Fruit fly (Drosophila melanogaster) whole organism, larva: ENCODE data around the gene Abl.

Source experiments
- noc ChIP-seq: fragments of 200-800 bp; sonication (Bioruptor generic); optimal IDR thresholded peaks from 3 replicates; lab custom pipeline; 2019; ENCODE audit warnings: missing biosample characterization, mild to moderate bottlenecking, missing genetic modification characterization, moderate library complexity

The Abl gene

dm6 chr3L:16666429-16667005 is 18.8 kb upstream of the Abl start:
- no peak for TF ChIP-seq noc (tag; lab: Kevin White, UChicago)

- no peak for TF ChIP-seq noc (tag; lab: Kevin White, UChicago)
Observed at dm6 chr3L:16664146-16664722, 16.6 kb upstream of the Abl start.

dm6 chr3L:16661167-16662109 is 13.8 kb upstream of the Abl start, which contains the start of gene Baldspot:
TSS of gene Baldspot (minus strand) at chr3L:16661615.
- peak; percentile 60 for TF ChIP-seq noc (tag; lab: Kevin White, UChicago)

dm6 chr3L:16659959-16660870 is 12.5 kb upstream of the Abl start:
- peak; percentile 73 for TF ChIP-seq noc (tag; lab: Kevin White, UChicago)

dm6 chr3L:16659099-16659498 is 11.4 kb upstream of the Abl start:
- no peak for TF ChIP-seq noc (tag; lab: Kevin White, UChicago)

dm6 chr3L:16657014-16657413 is 9.3 kb upstream of the Abl start:
- TF ChIP-seq noc (tag; lab: Kevin White, UChicago) = peak; percentile 45

- no peak for TF ChIP-seq noc (tag; lab: Kevin White, UChicago)
Observed at dm6 chr3L:16653679-16654078, 6.0 kb upstream of the Abl start.

- TF ChIP-seq noc (tag; lab: Kevin White, UChicago) = peak; percentile 50
Observed at dm6 chr3L:16652531-16652930, 4.8 kb upstream of the Abl start.

- TF ChIP-seq noc (tag; lab: Kevin White, UChicago) = no peak
Observed at dm6 chr3L:16651127-16651526, 3.4 kb upstream of the Abl start.

dm6 chr3L:16650078-16650477 is 2.4 kb upstream of the Abl start:
- TF ChIP-seq noc (tag; lab: Kevin White, UChicago) = no peak

- TF ChIP-seq noc (tag; lab: Kevin White, UChicago) = no peak
Observed at dm6 chr3L:16646865-16647459, 720 bp downstream of the Abl start.

dm6 chr3L:16645323-16645982 is 2.2 kb downstream of the Abl start:
- TF ChIP-seq noc (tag; lab: Kevin White, UChicago) = no peak

- TF ChIP-seq noc (tag; lab: Kevin White, UChicago) = no peak
Observed at dm6 chr3L:16644505-16644904, 3.2 kb downstream of the Abl start.

- no peak for TF ChIP-seq noc (tag; lab: Kevin White, UChicago)
Observed at dm6 chr3L:16642954-16643353, 4.7 kb downstream of the Abl start.
